Worm (Caenorhabditis elegans) whole organism, young adult: Measurements from ENCODE around the gene chup-1.

Experiments used
- C17E4.6 ChIP-seq: fragments of 200-800 bp; sonication (Bioruptor generic); IDR thresholded peaks from 2 replicates; pipeline ENCODE4 v1.3.6; 2022; ENCODE audit warnings: missing genetic modification reagents, missing genetic modification characterization, missing compliant biosample characterization
- lsy-27 ChIP-seq: sonication (generic microtip); optimal IDR thresholded peaks from 2 replicates; lab custom pipeline; 2017; ENCODE audit warnings: missing genetic modification characterization, mild to moderate bottlenecking, missing compliant biosample characterization, antibody characterized with exemption, missing genotype, borderline replicate concordance; ENCODE audit not compliant: insufficient read depth
- unc-62 ChIP-seq: fragments of 150-350 bp; optimal IDR thresholded peaks from 2 replicates; lab custom pipeline; 2014; ENCODE audit warnings: missing biosample characterization, missing genetic modification reagents, missing genetic modification characterization

- TF ChIP-seq C17E4.6 (no peak), unc-62 (GFP tag; lab: Kevin White, UChicago) (no peak), lsy-27 (tag; lab: Kevin White, UChicago) (no peak)
Observed at ce11 chrX:8808740-8809139, 16.8 kb downstream of the chup-1 start.
